Worm (Caenorhabditis elegans): ENCODE results near the gene nspb-1.

- TF ChIP-seq jun-1 (tag; optimal IDR thresholded peaks at IDR 0.05) (no peak), dve-1 (tag; optimal IDR thresholded peaks at IDR 0.05; ENCODE audit: insufficient read depth) (peak; percentile 67), tag-97 (GFP tag; IDR thresholded peaks at IDR 0.05) (no peak), lin-13 (GFP tag; optimal IDR thresholded peaks at IDR 0.05) (no peak), skn-1 (tag; optimal IDR thresholded peaks at IDR 0.05) (no peak), aly-2 (tag; optimal IDR thresholded peaks at IDR 0.05) (no peak), mxl-2 (GFP tag; conservative IDR thresholded peaks at IDR 0.05) (no peak), nhr-28 (tag; optimal IDR thresholded peaks at IDR 0.05) (peak; percentile 66)
Measured at ce11 chrIV:6574343-6574742, 16.6 kb downstream of the nspb-1 start.

All from whole organism, L4 larva.